Fruit fly (Drosophila melanogaster) whole organism, pupa: ENCODE results near the gene rdo.

ENCODE experiments used
- CG14655 ChIP-seq: fragments of 200-800 bp; sonication (Bioruptor generic); optimal IDR thresholded peaks from 3 replicates; lab custom pipeline; 2017; ENCODE audit warnings: mild to moderate bottlenecking, missing biosample characterization, missing genetic modification reagents, missing genetic modification characterization
- CG17806 ChIP-seq: fragments of 200-800 bp; sonication (Bioruptor generic); optimal IDR thresholded peaks from 2 replicates; lab custom pipeline; 2018; ENCODE audit warnings: missing biosample characterization, mild to moderate bottlenecking, missing genetic modification characterization, moderate library complexity
- CG32121 ChIP-seq: fragments of 200-800 bp; sonication (Bioruptor generic); IDR thresholded peaks from 2 replicates; pipeline ENCODE4 v1.3.6; 2022; ENCODE audit warnings: missing biosample characterization, missing genetic modification characterization
- CG4496 ChIP-seq: fragments of 200-800 bp; sonication (Bioruptor generic); IDR thresholded peaks from 3 replicates; pipeline ENCODE4 v1.3.6; 2022; ENCODE audit warnings: missing biosample characterization, missing genetic modification characterization
- CG8159 ChIP-seq: fragments of 200-800 bp; sonication (Bioruptor generic); optimal IDR thresholded peaks from 3 replicates; lab custom pipeline; 2018; ENCODE audit warnings: missing biosample characterization, mild to moderate bottlenecking, missing genetic modification characterization, moderate library complexity
- CG8301 ChIP-seq: fragments of 200-800 bp; sonication (Bioruptor generic); optimal IDR thresholded peaks from 2 replicates; lab custom pipeline; 2018; ENCODE audit warnings: missing biosample characterization, mild to moderate bottlenecking, missing genetic modification characterization

dm6 chr2L:18008653-18009052 lies 3.5 kb upstream of the rdo start, which contains the start of gene CG31740:
- TF ChIP-seq CG4496 (GFP tag; lab: Robert Waterston, UW) (no peak), CG8159 (no peak), CG8301 (no peak), CG17806 (tag; lab: Kevin White, UChicago) (no peak), CG14655 (GFP tag; lab: Kevin White, UChicago) (no peak), CG32121 (GFP tag; lab: Robert Waterston, UW) (no peak)
